Worm (Caenorhabditis elegans) whole organism, early embryonic: ENCODE measurements around the gene C32D5.14.

Experiments
- B0310.2 ChIP-seq: sonication (generic microtip); optimal IDR thresholded peaks from 2 replicates; lab custom pipeline; 2016; ENCODE audit warnings: mild to moderate bottlenecking, missing genetic modification characterization, missing compliant biosample characterization
- F13C5.2 ChIP-seq: sonication (generic microtip); optimal IDR thresholded peaks from 2 replicates; lab custom pipeline; 2017; ENCODE audit warnings: mild to moderate bottlenecking, missing genetic modification characterization, inconsistent platforms, missing compliant biosample characterization
- aly-1 ChIP-seq: sonication (generic microtip); optimal IDR thresholded peaks from 2 replicates; lab custom pipeline; 2016; ENCODE audit warnings: missing genetic modification characterization, missing compliant biosample characterization
- ama-1 ChIP-seq: fragments of 150-350 bp; optimal IDR thresholded peaks from 2 replicates; lab custom pipeline; 2014
- ceh-13 ChIP-seq: fragments of 200-800 bp; sonication (Bioruptor generic); optimal IDR thresholded peaks from 2 replicates; lab custom pipeline; 2018; ENCODE audit warnings: mild to moderate bottlenecking, missing genetic modification characterization, missing compliant biosample characterization
- ceh-36 ChIP-seq: sonication (generic microtip); optimal IDR thresholded peaks from 2 replicates; lab custom pipeline; 2016; ENCODE audit warnings: missing genetic modification characterization, inconsistent platforms, missing compliant biosample characterization
- ets-7 ChIP-seq: sonication (generic microtip); optimal IDR thresholded peaks from 2 replicates; lab custom pipeline; 2016; ENCODE audit warnings: missing genotype, missing genetic modification characterization, missing compliant biosample characterization
- flt-1 ChIP-seq: fragments of 200-800 bp; sonication (Bioruptor generic); IDR thresholded peaks from 2 replicates; pipeline ENCODE4 v1.3.6; 2022; ENCODE audit warnings: missing genetic modification characterization, missing compliant biosample characterization
- hmbx-1 ChIP-seq: sonication (generic microtip); optimal IDR thresholded peaks from 2 replicates; lab custom pipeline; 2016; ENCODE audit warnings: mild to moderate bottlenecking, missing genetic modification characterization, missing compliant biosample characterization
- hmg-4 ChIP-seq: fragments of 200-800 bp; sonication (Bioruptor generic); optimal IDR thresholded peaks from 2 replicates; lab custom pipeline; 2018; ENCODE audit warnings: mild to moderate bottlenecking, missing genetic modification characterization, missing compliant biosample characterization
- hnd-1 ChIP-seq: sonication (generic microtip); optimal IDR thresholded peaks from 2 replicates; lab custom pipeline; 2016; ENCODE audit warnings: missing genetic modification characterization, missing compliant biosample characterization
- pes-1 ChIP-seq: fragments of 200-800 bp; sonication (Bioruptor generic); IDR thresholded peaks from 2 replicates; pipeline ENCODE4 v1.3.6; 2022; ENCODE audit warnings: missing genetic modification reagents, missing genetic modification characterization, missing compliant biosample characterization
- scrt-1 ChIP-seq: fragments of 200-800 bp; sonication (Bioruptor generic); IDR thresholded peaks from 2 replicates; pipeline ENCODE4 v1.3.6; 2022; ENCODE audit warnings: missing genetic modification characterization, missing compliant biosample characterization
- sea-1 ChIP-seq: fragments of 200-800 bp; sonication (Bioruptor generic); conservative IDR thresholded peaks from 2 replicates; pipeline ENCODE4 v1.3.6; 2022; ENCODE audit warnings: missing genetic modification characterization, missing compliant biosample characterization
- tbx-11 ChIP-seq: fragments of 200-800 bp; sonication (Bioruptor generic); IDR thresholded peaks from 2 replicates; pipeline ENCODE4 v1.3.6; 2022; ENCODE audit warnings: missing genetic modification characterization, missing compliant biosample characterization
- tbx-37 ChIP-seq: fragments of 200-800 bp; sonication (Bioruptor generic); conservative IDR thresholded peaks from 2 replicates; pipeline ENCODE4 v1.3.6; 2022; ENCODE audit warnings: missing genetic modification reagents, missing genetic modification characterization, missing compliant biosample characterization
- tra-4 ChIP-seq: sonication (generic microtip); optimal IDR thresholded peaks from 2 replicates; lab custom pipeline; 2017; ENCODE audit warnings: missing genetic modification characterization, missing compliant biosample characterization

Gene C32D5.14

ce11 chrII:6335358-6335757 is at the start of gene C32D5.14:
C32D5.14 (plus strand) TSS chrII:6335488.
- no peak for TF ChIP-seq tra-4 (tag; lab: Kevin White, UChicago)
- TF ChIP-seq ets-7: no peak
- TF ChIP-seq sea-1 (GFP tag; lab: Robert Waterston, UW): no peak
- TF ChIP-seq scrt-1 (GFP tag; lab: Robert Waterston, UW): no peak
- TF ChIP-seq aly-1 (tag; lab: Kevin White, UChicago): no peak

- TF ChIP-seq ceh-13 (GFP tag; lab: Kevin White, UChicago) (no peak), ama-1 (lab: Kevin White, UChicago) (no peak), tbx-37 (GFP tag; lab: Robert Waterston, UW) (no peak)
Measured at ce11 chrII:6286865-6287264, 48.4 kb upstream of the C32D5.14 start, which contains the start of gene F13H8.6. F13H8.6 (minus strand) TSS chrII:6286965.

ce11 chrII:6288104-6288503 is 47.2 kb upstream of the C32D5.14 start:
- TF ChIP-seq B0310.2 (tag; lab: Kevin White, UChicago): no peak
- TF ChIP-seq flt-1: no peak
- TF ChIP-seq F13C5.2 (tag; lab: Kevin White, UChicago): no peak
- no peak for TF ChIP-seq hmbx-1

ce11 chrII:6290047-6290582 is 45.2 kb upstream of the C32D5.14 start, which contains the start of gene upb-1:
upb-1 (minus strand) TSS chrII:6290097.
- TF ChIP-seq F13C5.2 (tag; lab: Kevin White, UChicago) (no peak), aly-1 (tag; lab: Kevin White, UChicago) (no peak), ceh-13 (GFP tag; lab: Kevin White, UChicago) (no peak), hnd-1 (tag; lab: Kevin White, UChicago) (no peak), hmg-4 (no peak), hmbx-1 (no peak), B0310.2 (tag; lab: Kevin White, UChicago) (no peak), flt-1 (no peak), sea-1 (GFP tag; lab: Robert Waterston, UW) (no peak), tbx-11 (GFP tag; lab: Robert Waterston, UW) (no peak), pes-1 (GFP tag; lab: Robert Waterston, UW) (no peak), tra-4 (tag; lab: Kevin White, UChicago) (no peak), ama-1 (lab: Kevin White, UChicago) (no peak), ets-7 (no peak), tbx-37 (GFP tag; lab: Robert Waterston, UW) (no peak), ceh-36 (tag; lab: Kevin White, UChicago) (no peak)

- TF ChIP-seq tbx-37 (GFP tag; lab: Robert Waterston, UW) (no peak), hmg-4 (no peak), tra-4 (tag; lab: Kevin White, UChicago) (no peak), ceh-13 (GFP tag; lab: Kevin White, UChicago) (no peak)
Measured at ce11 chrII:6292527-6292926, 42.8 kb upstream of the C32D5.14 start, which contains the start of gene nyn-3. nyn-3 (minus strand) TSS chrII:6292627.

ce11 chrII:6294261-6294660 is 41.0 kb upstream of the C32D5.14 start, which contains the start of gene mps-1:
mps-1 (minus strand) TSS chrII:6294361.
- TF ChIP-seq tbx-37 (GFP tag; lab: Robert Waterston, UW) (no peak), hmg-4 (no peak), hmbx-1 (no peak), flt-1 (no peak), tbx-11 (GFP tag; lab: Robert Waterston, UW) (no peak), pes-1 (GFP tag; lab: Robert Waterston, UW) (no peak), ceh-13 (GFP tag; lab: Kevin White, UChicago) (no peak), ceh-36 (tag; lab: Kevin White, UChicago) (no peak), hnd-1 (tag; lab: Kevin White, UChicago) (no peak), ets-7 (no peak), B0310.2 (tag; lab: Kevin White, UChicago) (no peak), tra-4 (tag; lab: Kevin White, UChicago) (no peak), F13C5.2 (tag; lab: Kevin White, UChicago) (no peak), sea-1 (GFP tag; lab: Robert Waterston, UW) (no peak), aly-1 (tag; lab: Kevin White, UChicago) (no peak), ama-1 (lab: Kevin White, UChicago) (no peak), scrt-1 (GFP tag; lab: Robert Waterston, UW) (no peak)

- no peak for TF ChIP-seq tbx-11 (GFP tag; lab: Robert Waterston, UW)
- no peak for TF ChIP-seq flt-1
- TF ChIP-seq tbx-37 (GFP tag; lab: Robert Waterston, UW): no peak
- TF ChIP-seq B0310.2 (tag; lab: Kevin White, UChicago): no peak
- TF ChIP-seq tra-4 (tag; lab: Kevin White, UChicago): no peak
- TF ChIP-seq scrt-1 (GFP tag; lab: Robert Waterston, UW): no peak
- TF ChIP-seq ceh-13 (GFP tag; lab: Kevin White, UChicago): no peak
- TF ChIP-seq sea-1 (GFP tag; lab: Robert Waterston, UW): no peak
- TF ChIP-seq hmg-4: no peak
- no peak for TF ChIP-seq aly-1 (tag; lab: Kevin White, UChicago)
- TF ChIP-seq ama-1 (lab: Kevin White, UChicago): no peak
- no peak for TF ChIP-seq pes-1 (GFP tag; lab: Robert Waterston, UW)
- no peak for TF ChIP-seq hmbx-1
- no peak for TF ChIP-seq hnd-1 (tag; lab: Kevin White, UChicago)
- no peak for TF ChIP-seq ets-7
- TF ChIP-seq F13C5.2 (tag; lab: Kevin White, UChicago): no peak
- TF ChIP-seq ceh-36 (tag; lab: Kevin White, UChicago): no peak
Measured at ce11 chrII:6303209-6303740, 32.0 kb upstream of the C32D5.14 start, which contains the start of gene C29F5.1. C29F5.1 (plus strand) TSS chrII:6303525.
